ENCODE assay signal across 1 worm cellular context in the genomic region with DNA sequence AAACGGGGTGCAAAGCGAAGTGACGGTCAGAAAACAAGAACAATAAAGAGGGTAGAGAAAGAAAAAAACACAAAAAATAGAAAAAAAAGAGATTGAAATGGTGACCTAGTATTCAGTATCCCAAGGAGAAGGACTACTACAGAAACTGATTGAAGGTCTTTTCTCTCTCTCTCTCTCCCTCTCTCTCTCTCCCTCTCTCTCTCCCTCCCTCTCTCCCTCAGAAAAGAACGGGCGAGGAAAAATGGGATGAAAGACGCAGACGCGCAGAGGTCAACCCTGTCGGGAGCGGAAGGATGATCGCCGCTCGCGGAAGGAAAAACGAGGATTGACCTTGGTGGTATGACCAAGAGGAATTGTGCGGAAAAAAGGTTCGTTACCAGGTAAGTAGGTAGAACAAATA.
TF ChIP-seq lines count a peak whose summit lies in the region.

No protein-coding gene starts in this region.

TF ChIP-seq in whole organism, L1 larva, 84 proteins besides CTCF, POLR2A, EP300 and RAD21 (continued from another document):
- no peak for TF ChIP-seq ama-1 (optimal IDR thresholded peaks at IDR 0.05; lab: Kevin White, UChicago)
- TF ChIP-seq lin-35 (GFP tag; optimal IDR thresholded peaks at IDR 0.05; lab: Kevin White, UChicago), result peak; percentile 17 to 24
- no peak for TF ChIP-seq zag-1 (tag; optimal IDR thresholded peaks at IDR 0.05; lab: Kevin White, UChicago)
- no peak for TF ChIP-seq elt-2 (tag; optimal IDR thresholded peaks at IDR 0.05; lab: Kevin White, UChicago)
- peak; percentile 61 for TF ChIP-seq mep-1 (tag; optimal IDR thresholded peaks at IDR 0.05; lab: Kevin White, UChicago)
- TF ChIP-seq efl-1 (optimal IDR thresholded peaks at IDR 0.05; lab: Kevin White, UChicago), result peak; percentile 19 to 32
- peak in 1 of 2 experiments; percentile 50 for TF ChIP-seq efl-1 (GFP tag; optimal IDR thresholded peaks at IDR 0.05 in 1 of 2; lab: Kevin White, UChicago)
- peak; percentile 84 for TF ChIP-seq lin-14 (GFP tag; optimal IDR thresholded peaks at IDR 0.05; lab: Kevin White, UChicago)
- no peak for TF ChIP-seq unc-86 (tag; optimal IDR thresholded peaks at IDR 0.05; lab: Kevin White, UChicago)
- TF ChIP-seq ceh-90 (tag; optimal IDR thresholded peaks at IDR 0.05; lab: Kevin White, UChicago), result no peak
- TF ChIP-seq nhr-77 (tag; optimal IDR thresholded peaks at IDR 0.05; lab: Kevin White, UChicago), result no peak
- no peak for TF ChIP-seq unc-130 (tag; optimal IDR thresholded peaks at IDR 0.05; lab: Kevin White, UChicago)
- peak in 1 of 3 experiments; percentile 34 for TF ChIP-seq dpl-1 (GFP tag; optimal IDR thresholded peaks at IDR 0.05; lab: Kevin White, UChicago)
- no peak for TF ChIP-seq dsc-1 (tag; optimal IDR thresholded peaks at IDR 0.05; lab: Kevin White, UChicago)
- no peak for TF ChIP-seq nhr-28 (tag; optimal IDR thresholded peaks at IDR 0.05; lab: Kevin White, UChicago)
- TF ChIP-seq lin-13 (GFP tag; optimal IDR thresholded peaks at IDR 0.05; lab: Kevin White, UChicago), result peak; percentile 14
- peak; percentile 42 for TF ChIP-seq ztf-4 (tag; optimal IDR thresholded peaks at IDR 0.05; lab: Kevin White, UChicago)
- TF ChIP-seq grh-1 (GFP tag; IDR thresholded peaks at IDR 0.05; lab: Robert Waterston, UW), result peak; percentile 94
- peak; percentile 31 for TF ChIP-seq snu-23 (GFP tag; optimal IDR thresholded peaks at IDR 0.05; lab: Kevin White, UChicago)
- TF ChIP-seq C04F5.9 (tag; optimal IDR thresholded peaks at IDR 0.05; lab: Kevin White, UChicago), result no peak
- peak; percentile 18 for TF ChIP-seq nhr-47 (tag; optimal IDR thresholded peaks at IDR 0.05; lab: Kevin White, UChicago)
- peak; percentile 97 for TF ChIP-seq nhr-85 (tag; lab: Kevin White, UChicago)
- TF ChIP-seq blmp-1 (tag; optimal IDR thresholded peaks at IDR 0.05; lab: Kevin White, UChicago), result peak; percentile 82
